Worm (Caenorhabditis elegans): ENCODE data around the gene dnc-2.

The dnc-2 gene

ce11 chrIII:5925724-5926123 is at the start of gene dnc-2, which contains the start of gene bcl-7:
Gene dnc-2, minus strand, starts transcription at chrIII:5925756.
Gene bcl-7, plus strand, starts transcription at chrIII:5926086.
- TF ChIP-seq B0310.2 (tag; optimal IDR thresholded peaks at IDR 0.05) = no peak
- no peak for TF ChIP-seq ceh-36 (tag; optimal IDR thresholded peaks at IDR 0.05)
- no peak for TF ChIP-seq ets-7 (tag; optimal IDR thresholded peaks at IDR 0.05)
- TF ChIP-seq tra-4 (tag; optimal IDR thresholded peaks at IDR 0.05) = no peak
- TF ChIP-seq tbx-37 (GFP tag; conservative IDR thresholded peaks at IDR 0.05) = no peak
- no peak for TF ChIP-seq F13C5.2 (tag; optimal IDR thresholded peaks at IDR 0.05)
- TF ChIP-seq ama-1 (optimal IDR thresholded peaks at IDR 0.05) = no peak
- no peak for TF ChIP-seq hmg-4 (GFP tag; optimal IDR thresholded peaks at IDR 0.05)
- no peak for TF ChIP-seq hmbx-1 (tag; optimal IDR thresholded peaks at IDR 0.05)
- no peak for TF ChIP-seq scrt-1 (GFP tag; IDR thresholded peaks at IDR 0.05)

ce11 chrIII:5975005-5975730 is 49.6 kb upstream of the dnc-2 start, which contains the start of gene mlp-1:
Gene mlp-1, minus strand, starts transcription at chrIII:5975055.
- TF ChIP-seq flt-1 (GFP tag; IDR thresholded peaks at IDR 0.05) (no peak), tbx-11 (GFP tag; IDR thresholded peaks at IDR 0.05) (no peak), B0310.2 (tag; optimal IDR thresholded peaks at IDR 0.05) (no peak), F13C5.2 (tag; optimal IDR thresholded peaks at IDR 0.05) (no peak), ceh-36 (tag; optimal IDR thresholded peaks at IDR 0.05) (no peak), sea-1 (GFP tag; conservative IDR thresholded peaks at IDR 0.05) (no peak), tbx-37 (GFP tag; conservative IDR thresholded peaks at IDR 0.05) (no peak), hmbx-1 (tag; optimal IDR thresholded peaks at IDR 0.05) (no peak), ceh-13 (GFP tag; optimal IDR thresholded peaks at IDR 0.05) (no peak)

- no peak for TF ChIP-seq tbx-11 (GFP tag; IDR thresholded peaks at IDR 0.05)
- no peak for TF ChIP-seq hmbx-1 (tag; optimal IDR thresholded peaks at IDR 0.05)
Measured at ce11 chrIII:5967640-5968039, 42.1 kb upstream of the dnc-2 start.

ce11 chrIII:5965839-5966463 is 40.4 kb upstream of the dnc-2 start, which contains the start of gene dct-6:
Gene dct-6, plus strand, starts transcription at chrIII:5966413.
- TF ChIP-seq B0310.2 (tag; optimal IDR thresholded peaks at IDR 0.05) = no peak
- no peak for TF ChIP-seq pes-1 (GFP tag; IDR thresholded peaks at IDR 0.05)
- no peak for TF ChIP-seq F13C5.2 (tag; optimal IDR thresholded peaks at IDR 0.05)
- no peak for TF ChIP-seq hmbx-1 (tag; optimal IDR thresholded peaks at IDR 0.05)
- TF ChIP-seq aly-1 (tag; optimal IDR thresholded peaks at IDR 0.05) = no peak
- TF ChIP-seq ets-7 (tag; optimal IDR thresholded peaks at IDR 0.05) = no peak
- TF ChIP-seq flt-1 (GFP tag; IDR thresholded peaks at IDR 0.05) = no peak
- no peak for TF ChIP-seq sea-1 (GFP tag; conservative IDR thresholded peaks at IDR 0.05)
- no peak for TF ChIP-seq ceh-36 (tag; optimal IDR thresholded peaks at IDR 0.05)
- no peak for TF ChIP-seq ceh-13 (GFP tag; optimal IDR thresholded peaks at IDR 0.05)
- TF ChIP-seq ama-1 (optimal IDR thresholded peaks at IDR 0.05) = no peak
- TF ChIP-seq tbx-37 (GFP tag; conservative IDR thresholded peaks at IDR 0.05) = no peak
- no peak for TF ChIP-seq hmg-4 (GFP tag; optimal IDR thresholded peaks at IDR 0.05)
- no peak for TF ChIP-seq scrt-1 (GFP tag; IDR thresholded peaks at IDR 0.05)

ce11 chrIII:5965368-5965767 is 39.8 kb upstream of the dnc-2 start:
- TF ChIP-seq tbx-37 (GFP tag; conservative IDR thresholded peaks at IDR 0.05) (no peak), hmg-4 (GFP tag; optimal IDR thresholded peaks at IDR 0.05) (no peak), ama-1 (optimal IDR thresholded peaks at IDR 0.05) (no peak), hnd-1 (tag; optimal IDR thresholded peaks at IDR 0.05) (no peak), hmbx-1 (tag; optimal IDR thresholded peaks at IDR 0.05) (no peak), ets-7 (tag; optimal IDR thresholded peaks at IDR 0.05) (no peak), ceh-36 (tag; optimal IDR thresholded peaks at IDR 0.05) (no peak), flt-1 (GFP tag; IDR thresholded peaks at IDR 0.05) (no peak), F13C5.2 (tag; optimal IDR thresholded peaks at IDR 0.05) (no peak), pes-1 (GFP tag; IDR thresholded peaks at IDR 0.05) (no peak), tbx-11 (GFP tag; IDR thresholded peaks at IDR 0.05) (no peak), tra-4 (tag; optimal IDR thresholded peaks at IDR 0.05) (no peak), ceh-13 (GFP tag; optimal IDR thresholded peaks at IDR 0.05) (no peak), sea-1 (GFP tag; conservative IDR thresholded peaks at IDR 0.05) (no peak), B0310.2 (tag; optimal IDR thresholded peaks at IDR 0.05) (no peak), scrt-1 (GFP tag; IDR thresholded peaks at IDR 0.05) (no peak)

ce11 chrIII:5964058-5964632 is 38.6 kb upstream of the dnc-2 start:
- TF ChIP-seq pes-1 (GFP tag; IDR thresholded peaks at IDR 0.05) = no peak
- TF ChIP-seq sea-1 (GFP tag; conservative IDR thresholded peaks at IDR 0.05) = no peak
- no peak for TF ChIP-seq tbx-11 (GFP tag; IDR thresholded peaks at IDR 0.05)
- TF ChIP-seq scrt-1 (GFP tag; IDR thresholded peaks at IDR 0.05) = no peak
- TF ChIP-seq flt-1 (GFP tag; IDR thresholded peaks at IDR 0.05) = no peak
- TF ChIP-seq ceh-13 (GFP tag; optimal IDR thresholded peaks at IDR 0.05) = no peak
- no peak for TF ChIP-seq hmg-4 (GFP tag; optimal IDR thresholded peaks at IDR 0.05)
- no peak for TF ChIP-seq B0310.2 (tag; optimal IDR thresholded peaks at IDR 0.05)
- no peak for TF ChIP-seq tbx-37 (GFP tag; conservative IDR thresholded peaks at IDR 0.05)
- no peak for TF ChIP-seq tra-4 (tag; optimal IDR thresholded peaks at IDR 0.05)
- no peak for TF ChIP-seq hnd-1 (tag; optimal IDR thresholded peaks at IDR 0.05)
- TF ChIP-seq ceh-36 (tag; optimal IDR thresholded peaks at IDR 0.05) = no peak
- TF ChIP-seq ets-7 (tag; optimal IDR thresholded peaks at IDR 0.05) = no peak
- no peak for TF ChIP-seq aly-1 (tag; optimal IDR thresholded peaks at IDR 0.05)
- TF ChIP-seq hmbx-1 (tag; optimal IDR thresholded peaks at IDR 0.05) = no peak
- no peak for TF ChIP-seq F13C5.2 (tag; optimal IDR thresholded peaks at IDR 0.05)
- no peak for TF ChIP-seq ama-1 (optimal IDR thresholded peaks at IDR 0.05)

ce11 chrIII:5961560-5961959 is 36.0 kb upstream of the dnc-2 start:
- TF ChIP-seq F13C5.2 (tag; optimal IDR thresholded peaks at IDR 0.05) = no peak
- TF ChIP-seq pes-1 (GFP tag; IDR thresholded peaks at IDR 0.05) = no peak
- no peak for TF ChIP-seq aly-1 (tag; optimal IDR thresholded peaks at IDR 0.05)
- TF ChIP-seq ceh-36 (tag; optimal IDR thresholded peaks at IDR 0.05) = no peak
- TF ChIP-seq tbx-37 (GFP tag; conservative IDR thresholded peaks at IDR 0.05) = no peak
- no peak for TF ChIP-seq tra-4 (tag; optimal IDR thresholded peaks at IDR 0.05)
- TF ChIP-seq ceh-13 (GFP tag; optimal IDR thresholded peaks at IDR 0.05) = no peak
